Fruit fly (Drosophila melanogaster) whole organism, embryonic: ENCODE results near the gene Cht5.

Source experiments
- CG11093 ChIP-seq: fragments of 200-800 bp; sonication (Bioruptor generic); IDR thresholded peaks from 3 replicates; pipeline ENCODE4 v1.3.6; 2022; ENCODE audit warnings: missing biosample characterization, missing genetic modification characterization
- CG6765 ChIP-seq: fragments of 200-800 bp; sonication (Bioruptor generic); optimal IDR thresholded peaks from 3 replicates; lab custom pipeline; 2017; ENCODE audit warnings: missing biosample characterization, mild to moderate bottlenecking, missing genetic modification characterization

- no peak for TF ChIP-seq CG11093 (GFP tag; lab: Robert Waterston, UW)
- no peak for TF ChIP-seq CG6765 (GFP tag; lab: Kevin White, UChicago)
Observed at dm6 chr3R:13807330-13807729, 40.0 kb downstream of the Cht5 start.
